Worm (Caenorhabditis elegans) whole organism, L1 larva: Measurements from ENCODE around the gene cth-2.

ENCODE experiments used
- C16A3.4 ChIP-seq: fragments of 150-350 bp; optimal IDR thresholded peaks from 2 replicates; lab custom pipeline; 2014; ENCODE audit warnings: missing biosample characterization, missing genetic modification characterization
- C34B4.2 ChIP-seq: sonication (generic microtip); optimal IDR thresholded peaks from 2 replicates; lab custom pipeline; 2017; ENCODE audit warnings: mild to moderate bottlenecking, missing genetic modification characterization, missing compliant biosample characterization
- F16B12.6 ChIP-seq: fragments of 150-350 bp; optimal IDR thresholded peaks from 2 replicates; lab custom pipeline; 2014; ENCODE audit warnings: missing biosample characterization, missing genetic modification characterization
- aly-2 ChIP-seq: fragments of 150-350 bp; optimal IDR thresholded peaks from 2 replicates; lab custom pipeline; 2014; ENCODE audit warnings: missing biosample characterization, missing genetic modification characterization
- ama-1 ChIP-seq: fragments of 150-350 bp; optimal IDR thresholded peaks from 2 replicates; lab custom pipeline; 2014
- blmp-1 ChIP-seq: fragments of 150-350 bp; optimal IDR thresholded peaks from 2 replicates; lab custom pipeline; 2014; ENCODE audit warnings: missing biosample characterization, missing genetic modification characterization
- ceh-63 ChIP-seq: fragments of 200-800 bp; sonication (Bioruptor generic); optimal IDR thresholded peaks from 2 replicates; lab custom pipeline; 2018; ENCODE audit warnings: mild to moderate bottlenecking, missing genetic modification characterization, missing compliant biosample characterization
- ceh-8 ChIP-seq: fragments of 200-800 bp; sonication (Bioruptor generic); optimal IDR thresholded peaks from 2 replicates; lab custom pipeline; 2018; ENCODE audit warnings: mild to moderate bottlenecking, missing genetic modification characterization, moderate library complexity, missing compliant biosample characterization
- ceh-82 ChIP-seq, 3 experiments: fragments of 150-350 bp in 1 of 3; sonication (generic microtip) in 2 of 3; optimal IDR thresholded peaks; 2 replicates each; lab custom pipeline; 2014 to 2017; ENCODE audit warnings: missing biosample characterization in 3 of 3, missing genetic modification characterization in 3 of 3
- ceh-88 ChIP-seq: fragments of 200-800 bp; sonication (Bioruptor generic); IDR thresholded peaks from 2 replicates; pipeline ENCODE4 v1.3.6; 2022; ENCODE audit warnings: missing genetic modification characterization, missing compliant biosample characterization
- ceh-90 ChIP-seq: sonication (generic microtip); optimal IDR thresholded peaks from 2 replicates; lab custom pipeline; 2016; ENCODE audit warnings: missing genetic modification characterization, missing compliant biosample characterization
- ces-1 ChIP-seq: fragments of 150-350 bp; optimal IDR thresholded peaks from 2 replicates; lab custom pipeline; 2014; ENCODE audit warnings: missing biosample characterization, missing genetic modification reagents, missing genetic modification characterization
- dpl-1 ChIP-seq, 3 experiments: fragments of 150-350 bp in 2 of 3; sonication (generic microtip) in 1 of 3; optimal IDR thresholded peaks; 2 replicates each; lab custom pipeline; 2014 to 2017; ENCODE audit warnings: missing biosample characterization in 3 of 3, missing genetic modification characterization in 3 of 3, missing genetic modification reagents in 3 of 3
- dsc-1 ChIP-seq: sonication (generic microtip); optimal IDR thresholded peaks from 2 replicates; lab custom pipeline; 2016; ENCODE audit warnings: mild to moderate bottlenecking, missing genetic modification characterization, missing compliant biosample characterization
- efl-1 ChIP-seq, 4 experiments: fragments of 150-350 bp; optimal IDR thresholded peaks in 3 of 4; peaks in 1 of 4; 1 replicate in 1 of 4; 2 replicates in 3 of 4; lab custom pipeline; 2014; ENCODE audit warnings: missing biosample characterization in 2 of 4, missing genetic modification characterization in 2 of 4, missing genetic modification reagents in 2 of 4
- efl-3 ChIP-seq: fragments of 200-800 bp; sonication (Bioruptor generic); optimal IDR thresholded peaks from 2 replicates; lab custom pipeline; 2018; ENCODE audit warnings: mild to moderate bottlenecking, missing genetic modification characterization, missing compliant biosample characterization
- egl-13 ChIP-seq: sonication (generic microtip); optimal IDR thresholded peaks from 2 replicates; lab custom pipeline; 2016; ENCODE audit warnings: missing genotype, missing genetic modification reagents, missing genetic modification characterization, missing compliant biosample characterization
- ets-5 ChIP-seq: fragments of 200-800 bp; sonication (Bioruptor generic); IDR thresholded peaks from 2 replicates; pipeline ENCODE4 v1.3.6; 2022; ENCODE audit warnings: missing genetic modification characterization, missing compliant biosample characterization
- fkh-10 ChIP-seq: sonication (generic microtip); optimal IDR thresholded peaks from 2 replicates; lab custom pipeline; 2017; ENCODE audit warnings: missing biosample characterization, missing genetic modification reagents, missing genetic modification characterization
- fkh-4 ChIP-seq: sonication (generic microtip); optimal IDR thresholded peaks from 2 replicates; lab custom pipeline; 2016; ENCODE audit warnings: missing compliant biosample characterization, missing genetic modification characterization, borderline replicate concordance
- fkh-8 ChIP-seq: sonication (generic microtip); optimal IDR thresholded peaks from 2 replicates; lab custom pipeline; 2016; ENCODE audit warnings: mild to moderate bottlenecking, missing genetic modification characterization, missing compliant biosample characterization
- grh-1 ChIP-seq: fragments of 200-800 bp; sonication (Bioruptor generic); IDR thresholded peaks from 2 replicates; pipeline ENCODE4 v1.3.6; 2022; ENCODE audit warnings: missing genetic modification reagents, missing genetic modification characterization, missing compliant biosample characterization
- hlh-4 ChIP-seq: sonication (generic microtip); optimal IDR thresholded peaks from 2 replicates; lab custom pipeline; 2016; ENCODE audit warnings: mild to moderate bottlenecking, missing genetic modification characterization, missing compliant biosample characterization
- lin-14 ChIP-seq: fragments of 200-800 bp; sonication (Bioruptor generic); optimal IDR thresholded peaks from 2 replicates; lab custom pipeline; 2018; ENCODE audit warnings: mild to moderate bottlenecking, missing genetic modification characterization, moderate library complexity, missing compliant biosample characterization
- lin-39 ChIP-seq: fragments of 150-350 bp; optimal IDR thresholded peaks from 2 replicates; lab custom pipeline; 2014; ENCODE audit warnings: missing biosample characterization, missing genetic modification reagents, missing genetic modification characterization
- lir-3 ChIP-seq: sonication (generic microtip); optimal IDR thresholded peaks from 2 replicates; lab custom pipeline; 2016; ENCODE audit warnings: mild to moderate bottlenecking, missing genetic modification characterization, moderate library complexity, missing compliant biosample characterization; ENCODE audit not compliant: poor library complexity
- lsy-2 ChIP-seq, 2 experiments: fragments of 150-350 bp; optimal IDR thresholded peaks; 2 replicates each; lab custom pipeline; 2014; ENCODE audit warnings: missing biosample characterization in 2 of 2, missing genetic modification characterization in 2 of 2
- mab-9 ChIP-seq: fragments of 200-800 bp; sonication (Bioruptor generic); IDR thresholded peaks from 2 replicates; pipeline ENCODE4 v1.3.6; 2022; ENCODE audit warnings: missing genetic modification reagents, missing genetic modification characterization, missing compliant biosample characterization
- mdl-1 ChIP-seq, 2 experiments: fragments of 150-350 bp; optimal IDR thresholded peaks; 2 replicates each; lab custom pipeline; 2014 to 2017; ENCODE audit warnings: missing biosample characterization in 2 of 2, missing genetic modification characterization in 2 of 2, inconsistent platforms in 1 of 2
- mef-2 ChIP-seq: fragments of 150-350 bp; optimal IDR thresholded peaks from 2 replicates; lab custom pipeline; 2014; ENCODE audit warnings: missing biosample characterization, missing genetic modification characterization
- mep-1 ChIP-seq: fragments of 150-350 bp; optimal IDR thresholded peaks from 2 replicates; lab custom pipeline; 2014; ENCODE audit warnings: missing biosample characterization, missing genetic modification characterization
- nhr-20 ChIP-seq: sonication (generic microtip); optimal IDR thresholded peaks from 2 replicates; lab custom pipeline; 2016; ENCODE audit warnings: mild to moderate bottlenecking, missing genetic modification characterization, missing compliant biosample characterization
- nhr-237 ChIP-seq: fragments of 150-350 bp; optimal IDR thresholded peaks from 2 replicates; lab custom pipeline; 2014; ENCODE audit warnings: missing biosample characterization, missing genetic modification characterization
- nhr-28 ChIP-seq: fragments of 150-350 bp; optimal IDR thresholded peaks from 2 replicates; lab custom pipeline; 2014; ENCODE audit warnings: missing biosample characterization, missing genetic modification characterization
- nhr-77 ChIP-seq: fragments of 150-350 bp; optimal IDR thresholded peaks from 2 replicates; lab custom pipeline; 2014; ENCODE audit warnings: missing biosample characterization, missing genetic modification characterization
- nhr-85 ChIP-seq: sonication (generic microtip); peaks from one replicate; lab custom pipeline; 2016; ENCODE audit warnings: missing genetic modification characterization, inconsistent platforms, missing compliant biosample characterization
- pag-3 ChIP-seq: sonication (generic microtip); optimal IDR thresholded peaks from 2 replicates; lab custom pipeline; 2017; ENCODE audit warnings: missing genetic modification characterization, mild to moderate bottlenecking, missing compliant biosample characterization, antibody characterized with exemption, borderline replicate concordance; ENCODE audit not compliant: insufficient read depth
- pax-3 ChIP-seq: fragments of 200-800 bp; sonication (Bioruptor generic); optimal IDR thresholded peaks from 2 replicates; lab custom pipeline; 2018; ENCODE audit warnings: mild to moderate bottlenecking, missing genetic modification characterization, moderate library complexity, missing compliant biosample characterization
- pqm-1 ChIP-seq: sonication (generic microtip); optimal IDR thresholded peaks from 3 replicates; lab custom pipeline; 2017; ENCODE audit warnings: missing biosample characterization, missing genetic modification characterization
- snpc-4 ChIP-seq: fragments of 150-350 bp; optimal IDR thresholded peaks from 2 replicates; lab custom pipeline; 2014; ENCODE audit warnings: missing biosample characterization, missing genetic modification characterization
- snu-23 ChIP-seq: sonication (generic microtip); optimal IDR thresholded peaks from 2 replicates; lab custom pipeline; 2016; ENCODE audit warnings: missing genetic modification characterization, missing compliant biosample characterization
- tbx-2 ChIP-seq: sonication (generic microtip); optimal IDR thresholded peaks from 2 replicates; lab custom pipeline; 2016; ENCODE audit warnings: missing genetic modification characterization, missing compliant biosample characterization
- unc-130 ChIP-seq: fragments of 150-350 bp; optimal IDR thresholded peaks from 2 replicates; lab custom pipeline; 2017; ENCODE audit warnings: missing biosample characterization, missing genetic modification characterization, inconsistent platforms
- unc-30 ChIP-seq: sonication (generic microtip); optimal IDR thresholded peaks from 2 replicates; lab custom pipeline; 2017; ENCODE audit warnings: missing biosample characterization, missing genetic modification characterization
- unc-86 ChIP-seq: sonication (generic microtip); optimal IDR thresholded peaks from 2 replicates; lab custom pipeline; 2016; ENCODE audit warnings: missing genetic modification characterization, missing compliant biosample characterization
- unc-98 ChIP-seq: fragments of 200-800 bp; sonication (Bioruptor generic); IDR thresholded peaks from 2 replicates; pipeline ENCODE4 v1.3.6; 2022; ENCODE audit warnings: missing genetic modification characterization, missing compliant biosample characterization
- xbp-1 ChIP-seq: sonication (generic microtip); optimal IDR thresholded peaks from 2 replicates; lab custom pipeline; 2016; ENCODE audit warnings: missing genetic modification characterization, missing compliant biosample characterization
- zip-4 ChIP-seq: fragments of 200-800 bp; sonication (Bioruptor generic); optimal IDR thresholded peaks from 2 replicates; lab custom pipeline; 2018; ENCODE audit warnings: mild to moderate bottlenecking, missing genetic modification characterization, moderate library complexity, missing compliant biosample characterization
- ztf-11 ChIP-seq, 2 experiments: sonication (generic microtip); optimal IDR thresholded peaks; 2 replicates each; lab custom pipeline; 2016 to 2017; ENCODE audit warnings: missing genetic modification characterization in 2 of 2, missing biosample characterization in 1 of 2, missing compliant biosample characterization in 1 of 2
- ztf-4 ChIP-seq: fragments of 150-350 bp; optimal IDR thresholded peaks from 2 replicates; lab custom pipeline; 2014; ENCODE audit warnings: missing biosample characterization, missing genetic modification characterization

The cth-2 gene

DNA sequence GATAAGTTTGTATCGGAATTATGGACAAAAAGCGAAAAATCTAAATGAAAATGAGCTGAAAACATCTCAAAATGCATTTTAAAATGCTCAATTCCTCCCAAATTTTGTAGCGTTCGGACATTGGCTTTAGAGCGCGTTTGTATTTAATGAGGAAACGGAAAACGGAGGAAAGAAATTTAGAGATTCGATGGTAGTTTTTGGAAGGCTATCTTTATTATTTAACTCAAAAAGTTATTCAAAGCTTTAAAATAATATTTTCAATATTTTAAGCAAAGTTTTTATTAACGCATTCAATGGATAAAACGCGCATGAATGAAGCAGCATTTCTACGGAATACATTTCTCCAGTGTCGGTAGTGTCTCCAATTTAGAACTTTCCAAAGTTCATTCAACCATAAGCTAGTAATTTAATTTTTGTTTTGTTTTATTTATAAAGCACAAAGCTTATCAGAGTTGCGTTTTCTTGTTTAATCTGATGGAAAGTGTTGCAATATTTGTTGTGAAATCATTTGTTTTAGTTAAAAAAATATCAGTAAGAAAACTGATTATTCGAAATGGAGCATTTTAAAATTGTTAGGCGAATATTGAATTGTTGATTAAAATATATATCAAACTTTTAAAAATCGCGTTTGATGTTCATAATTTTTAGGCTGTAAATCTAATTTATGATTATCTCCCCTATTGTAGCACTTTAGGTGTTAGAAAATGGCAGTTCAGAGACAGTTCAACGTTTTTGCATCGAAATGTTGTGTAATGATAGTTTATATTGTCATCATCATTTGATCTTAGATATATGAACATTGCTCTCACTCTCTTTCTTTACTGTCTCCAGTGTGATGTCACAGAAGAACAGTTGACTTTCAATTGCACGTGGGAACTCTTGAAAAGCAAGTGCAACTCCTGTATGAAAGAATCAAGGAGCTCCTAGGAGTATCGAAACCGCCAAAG is 15.1 kb upstream of the cth-2 start (continued):
- TF ChIP-seq ceh-82 (tag; optimal IDR thresholded peaks at IDR 0.05; lab: Kevin White, UChicago), result peak; percentile 22 to 34 (median 32)
- no peak for TF ChIP-seq pag-3
- TF ChIP-seq grh-1 (GFP tag; lab: Robert Waterston, UW), result no peak
- TF ChIP-seq efl-3 (GFP tag; lab: Kevin White, UChicago), result no peak
- TF ChIP-seq ztf-11 (tag; optimal IDR thresholded peaks at IDR 0.05; lab: Kevin White, UChicago), result peak in 1 of 2 experiments; percentile 78
- TF ChIP-seq unc-98 (GFP tag; lab: Robert Waterston, UW), result peak; percentile 88
- TF ChIP-seq ets-5 (GFP tag; lab: Robert Waterston, UW), result no peak
- no peak for TF ChIP-seq lin-39 (tag; lab: Kevin White, UChicago)
- TF ChIP-seq nhr-77 (tag; lab: Kevin White, UChicago), result peak; percentile 37
- TF ChIP-seq snu-23 (GFP tag; lab: Kevin White, UChicago), result peak; percentile 79
- TF ChIP-seq C34B4.2 (tag; lab: Kevin White, UChicago), result no peak
- TF ChIP-seq snpc-4 (tag; lab: Kevin White, UChicago), result peak; percentile 66
- TF ChIP-seq mep-1 (tag; lab: Kevin White, UChicago), result peak; percentile 89
- no peak for TF ChIP-seq ces-1 (GFP tag; lab: Kevin White, UChicago)
- peak; percentile 73 for TF ChIP-seq ceh-88 (GFP tag; lab: Robert Waterston, UW)
- no peak for TF ChIP-seq mab-9 (GFP tag; lab: Robert Waterston, UW)
- peak; percentile 65 for TF ChIP-seq egl-13 (tag; lab: Kevin White, UChicago)
- no peak for TF ChIP-seq nhr-28 (tag; lab: Kevin White, UChicago)
- peak; percentile 55 for TF ChIP-seq blmp-1 (tag; lab: Kevin White, UChicago)
- no peak for TF ChIP-seq mef-2 (tag; lab: Kevin White, UChicago)
- peak; percentile 86 for TF ChIP-seq pax-3 (tag; lab: Kevin White, UChicago)
- TF ChIP-seq lin-14 (GFP tag; lab: Kevin White, UChicago), result peak; percentile 94
- peak; percentile 83 for TF ChIP-seq lir-3
- peak; percentile 12 for TF ChIP-seq aly-2 (tag; lab: Kevin White, UChicago)
- TF ChIP-seq hlh-4 (tag; lab: Kevin White, UChicago), result peak; percentile 21
- peak; percentile 74 for TF ChIP-seq tbx-2 (tag; lab: Kevin White, UChicago)
- no peak for TF ChIP-seq ztf-4 (tag; lab: Kevin White, UChicago)
- TF ChIP-seq nhr-85, result peak; percentile 85
- peak; percentile 75 for TF ChIP-seq dsc-1 (tag; lab: Kevin White, UChicago)
- peak; percentile 17 for TF ChIP-seq fkh-4 (tag; lab: Kevin White, UChicago)
- TF ChIP-seq efl-1 (optimal IDR thresholded peaks at IDR 0.05; lab: Kevin White, UChicago), result peak; percentile 67 to 68
- TF ChIP-seq efl-1 (GFP tag; optimal IDR thresholded peaks at IDR 0.05 in 1 of 2; lab: Kevin White, UChicago), result peak; percentile 58 to 79
- TF ChIP-seq ceh-90 (tag; lab: Kevin White, UChicago), result peak; percentile 77
- peak; percentile 31 for TF ChIP-seq F16B12.6 (tag; lab: Kevin White, UChicago)
- TF ChIP-seq mdl-1 (tag; optimal IDR thresholded peaks at IDR 0.05; lab: Kevin White, UChicago), result peak in 1 of 2 experiments; percentile 17
- TF ChIP-seq pqm-1 (tag; lab: Kevin White, UChicago), result no peak
- TF ChIP-seq nhr-20 (tag; lab: Kevin White, UChicago), result peak; percentile 79
- no peak for TF ChIP-seq ceh-63 (GFP tag; lab: Kevin White, UChicago)
- peak; percentile 59 for TF ChIP-seq unc-86 (tag; lab: Kevin White, UChicago)
- TF ChIP-seq C16A3.4 (tag; lab: Kevin White, UChicago), result peak; percentile 86
- TF ChIP-seq ama-1 (lab: Kevin White, UChicago), result no peak
- peak; percentile 55 to 71 (median 61) for TF ChIP-seq dpl-1 (GFP tag; optimal IDR thresholded peaks at IDR 0.05; lab: Kevin White, UChicago)
- TF ChIP-seq ceh-8 (GFP tag; lab: Kevin White, UChicago), result peak; percentile 17
- TF ChIP-seq fkh-8, result peak; percentile 89
- peak; percentile 81 for TF ChIP-seq xbp-1
- peak; percentile 8 for TF ChIP-seq fkh-10 (GFP tag; lab: Kevin White, UChicago)
- TF ChIP-seq nhr-237 (tag; lab: Kevin White, UChicago), result peak; percentile 58
- TF ChIP-seq zip-4 (GFP tag; lab: Kevin White, UChicago), result no peak
- TF ChIP-seq unc-130 (tag; lab: Kevin White, UChicago), result peak; percentile 37
- TF ChIP-seq unc-30 (tag; lab: Kevin White, UChicago), result no peak
- peak; percentile 71 to 91 for TF ChIP-seq lsy-2 (tag; optimal IDR thresholded peaks at IDR 0.05; lab: Kevin White, UChicago)
